Fruit fly (Drosophila melanogaster) whole organism, larva: Measurements from ENCODE around the gene CG4783.

Experiments
- noc ChIP-seq: fragments of 200-800 bp; sonication (Bioruptor generic); optimal IDR thresholded peaks from 3 replicates; lab custom pipeline; 2019; ENCODE audit warnings: missing biosample characterization, mild to moderate bottlenecking, missing genetic modification characterization, moderate library complexity

The CG4783 gene

DNA sequence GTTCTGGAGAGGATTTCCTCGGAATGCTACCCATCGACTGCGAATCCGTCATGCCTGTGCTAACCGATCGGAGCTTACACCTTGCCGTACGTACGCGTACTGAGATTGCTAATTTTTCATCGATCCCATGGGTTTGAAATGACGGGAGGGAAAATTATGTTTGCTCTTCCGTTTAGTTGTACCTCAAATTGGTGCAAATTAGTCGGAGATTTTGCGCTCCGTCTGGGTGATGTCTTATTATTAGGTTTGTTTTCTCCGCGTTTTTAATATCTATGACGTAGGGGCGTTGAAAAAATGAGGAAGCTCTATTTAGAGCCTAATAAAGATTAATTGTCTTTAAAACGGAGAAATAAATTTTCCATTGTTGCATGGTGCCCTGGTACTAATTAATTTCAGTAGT lies 19.7 kb upstream of the CG4783 start, which contains the start of gene CG4459:
Gene CG4459, minus strand, starts transcription at position 101 of the 400 bp plus-strand sequence.
- no peak for TF ChIP-seq noc

DNA sequence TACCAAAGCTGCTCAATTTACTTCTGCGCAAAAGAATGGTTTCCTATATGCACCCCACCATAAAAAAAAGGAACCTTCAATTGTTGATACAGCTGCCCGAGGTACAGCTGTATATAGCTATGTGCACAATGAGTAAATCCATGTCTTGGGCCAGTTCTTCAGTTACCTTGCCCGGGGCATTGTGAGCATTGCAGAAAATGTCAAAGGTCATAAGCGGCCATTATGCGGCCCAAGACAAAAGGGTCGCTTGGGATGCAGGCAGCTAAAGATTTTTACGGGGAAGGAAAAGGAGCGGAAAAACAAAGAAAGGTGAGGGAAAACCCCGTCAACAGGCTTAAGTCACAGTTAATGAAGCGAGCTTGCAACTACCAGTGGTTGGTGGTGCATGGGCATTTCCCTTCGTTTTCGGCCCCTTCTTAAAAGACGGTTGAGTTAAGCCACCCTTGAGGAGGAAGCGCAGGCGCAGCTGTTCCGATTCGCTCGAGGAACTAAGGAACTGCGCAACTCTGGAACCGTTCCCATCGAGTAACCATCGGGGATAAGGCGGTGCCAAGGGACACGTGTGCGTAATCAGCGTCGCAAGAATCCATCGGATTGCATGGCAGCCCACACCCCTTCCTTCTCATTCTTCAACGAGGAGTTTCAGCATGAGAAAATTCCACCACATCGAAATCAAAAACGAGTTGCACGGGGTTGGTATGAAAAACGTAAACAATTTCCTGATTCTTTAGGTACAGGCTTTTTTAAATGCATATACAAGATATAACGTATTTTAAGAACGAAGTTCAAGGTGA lies 17.1 kb upstream of the CG4783 start:
- TF ChIP-seq noc = no peak

DNA sequence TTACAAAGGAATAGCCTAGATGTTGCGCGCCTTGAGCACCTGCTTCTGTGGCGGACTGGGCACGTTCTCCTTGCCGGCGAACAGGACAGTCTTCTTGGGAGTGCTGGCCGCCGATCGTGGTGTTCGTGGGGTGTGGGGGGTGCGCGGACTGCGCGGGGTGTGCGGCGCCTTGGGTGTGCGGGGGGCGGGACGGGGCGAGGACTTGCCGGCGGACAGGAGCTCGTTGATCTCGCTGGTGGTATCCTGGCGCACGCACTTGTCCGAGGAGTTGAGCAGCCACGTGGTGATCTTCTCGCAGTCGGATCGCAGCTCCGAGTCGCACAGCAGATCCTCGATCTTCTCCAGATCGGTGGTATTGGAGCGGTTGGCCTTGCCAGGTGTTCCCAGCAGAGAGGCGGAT lies 16.1 kb upstream of the CG4783 start:
- no peak for TF ChIP-seq noc

- TF ChIP-seq noc = no peak
Measured at dm6 chr3R:19934840-19935776, 13.1 kb upstream of the CG4783 start, which contains the start of gene mira. TSS of gene mira (minus strand) at chr3R:19935120.

DNA sequence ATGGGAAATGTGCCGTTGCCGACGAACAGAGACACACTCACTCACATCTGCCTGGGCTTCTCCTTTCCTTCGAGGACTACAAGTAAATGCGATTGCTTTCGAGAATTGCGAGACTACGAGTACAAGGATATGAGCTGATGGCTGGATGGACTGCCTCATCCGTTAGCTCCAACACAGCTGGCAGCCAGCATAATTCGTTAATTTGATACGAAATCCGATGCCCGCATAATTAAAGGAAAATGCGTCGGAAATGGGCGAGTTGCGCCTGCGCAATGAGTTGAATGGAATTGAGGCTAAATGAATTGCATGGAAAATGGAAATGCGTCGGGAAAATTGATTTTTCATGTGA lies 12.5 kb upstream of the CG4783 start:
- TF ChIP-seq noc = no peak

dm6 chr3R:19938941-19939587 lies 9.2 kb upstream of the CG4783 start:
- no peak for TF ChIP-seq noc

- no peak for TF ChIP-seq noc
Measured at dm6 chr3R:19942312-19942711, 5.9 kb upstream of the CG4783 start, which contains the start of gene CG46042. TSS of gene CG46042 (minus strand) at chr3R:19942412.

- TF ChIP-seq noc = no peak
Measured at dm6 chr3R:19968695-19969094, 20.5 kb downstream of the CG4783 start.

DNA sequence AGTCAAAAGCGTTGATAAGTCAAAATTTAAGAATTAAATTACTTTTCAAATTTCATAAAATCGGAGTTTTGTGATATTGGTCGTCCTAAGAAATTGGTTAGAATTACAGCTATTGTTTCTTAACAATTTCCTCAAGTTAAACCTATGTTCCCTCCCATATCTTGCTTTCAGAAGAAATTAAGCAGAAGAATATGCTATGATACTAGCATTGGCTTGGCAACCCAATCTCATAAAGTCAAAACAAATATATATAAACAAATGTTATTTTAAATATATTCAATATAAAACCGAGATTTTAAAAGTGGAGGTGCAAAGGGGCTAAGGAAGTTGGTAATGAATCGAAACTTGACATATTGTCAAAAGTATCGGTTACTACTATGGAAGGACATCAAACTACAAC lies 24.4 kb downstream of the CG4783 start, which contains the start of gene CG31213:
Gene CG31213, plus strand, starts transcription at position 301 of the 400 bp plus-strand sequence.
- TF ChIP-seq noc = no peak

DNA sequence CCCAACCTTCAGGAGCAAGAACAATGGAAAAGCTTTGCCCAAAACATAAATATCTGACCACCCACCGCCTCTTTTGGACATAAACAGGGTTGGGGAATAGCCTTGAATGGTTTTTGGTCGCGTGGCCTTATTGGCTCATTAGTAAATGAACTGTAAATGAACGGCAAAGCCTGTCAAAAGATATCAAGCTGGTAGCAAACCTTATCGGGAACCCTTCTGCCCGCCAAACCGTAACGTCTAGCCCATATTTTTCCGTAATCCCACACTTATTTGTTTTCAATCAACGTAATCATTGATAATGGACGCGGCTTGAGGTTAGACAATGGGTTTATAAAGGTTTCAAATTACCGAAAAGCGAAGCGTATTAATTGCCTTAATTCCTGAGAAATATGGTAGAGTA lies 37.1 kb downstream of the CG4783 start:
- no peak for TF ChIP-seq noc

- no peak for TF ChIP-seq noc
Measured at dm6 chr3R:19995408-19995807, 47.2 kb downstream of the CG4783 start.

dm6 chr3R:19996433-19996832 lies 48.2 kb downstream of the CG4783 start:
- TF ChIP-seq noc = no peak

- TF ChIP-seq noc = no peak
Measured at dm6 chr3R:19997526-19998070, 49.4 kb downstream of the CG4783 start.

DNA sequence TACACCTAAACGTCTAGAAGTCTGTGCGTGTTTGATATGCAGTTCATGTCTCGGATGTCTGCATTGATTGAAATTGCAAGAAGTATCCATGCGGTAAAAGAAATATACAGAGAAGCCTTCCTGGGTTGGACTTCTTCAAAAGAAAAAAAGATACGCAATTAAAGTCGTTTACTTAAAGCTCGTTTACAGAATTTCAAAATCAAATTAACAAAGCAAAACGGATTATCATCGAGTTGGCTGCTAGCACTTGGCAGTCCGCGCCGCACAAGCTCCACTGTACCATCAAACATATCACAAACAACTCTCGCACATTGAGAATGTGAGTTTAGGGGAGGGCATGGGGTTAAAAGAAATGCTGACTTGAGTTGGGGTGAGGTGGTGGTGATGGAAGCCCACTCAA lies 50.2 kb downstream of the CG4783 start:
- TF ChIP-seq noc = peak; percentile 4
